Worm (Caenorhabditis elegans) whole organism, midembryonic: ENCODE data around the gene T21B10.4.

ENCODE experiments used
- T22C8.4 ChIP-seq: fragments of 200-800 bp; sonication (Bioruptor generic); IDR thresholded peaks from 2 replicates; pipeline ENCODE4 v1.3.6; 2022; ENCODE audit warnings: missing genetic modification characterization, missing compliant biosample characterization
- med-1 ChIP-seq: sonication (generic microtip); optimal IDR thresholded peaks from 2 replicates; lab custom pipeline; 2017; ENCODE audit warnings: missing genetic modification characterization, mild to moderate bottlenecking, missing compliant biosample characterization, antibody characterized with exemption, missing genetic modification reagents; ENCODE audit not compliant: insufficient read depth
- ref-1 ChIP-seq: fragments of 200-800 bp; sonication (Bioruptor generic); conservative IDR thresholded peaks from 2 replicates; pipeline ENCODE4 v1.3.6; 2022; ENCODE audit warnings: missing genetic modification reagents, missing genetic modification characterization, missing compliant biosample characterization
- ztf-23 ChIP-seq: fragments of 200-800 bp; sonication (Bioruptor generic); IDR thresholded peaks from 2 replicates; pipeline ENCODE4 v1.3.6; 2022; ENCODE audit warnings: missing genetic modification reagents, missing genetic modification characterization, missing compliant biosample characterization

- TF ChIP-seq ref-1 (GFP tag; lab: Robert Waterston, UW): no peak
- no peak for TF ChIP-seq T22C8.4 (GFP tag; lab: Robert Waterston, UW)
- TF ChIP-seq med-1: no peak
- no peak for TF ChIP-seq ztf-23 (GFP tag; lab: Robert Waterston, UW)
Observed at ce11 chrII:8929771-8930170, 10.9 kb upstream of the T21B10.4 start, which contains the start of gene mrpl-50.
